Fruit fly (Drosophila melanogaster) whole organism, embryonic: Measurements from ENCODE around the gene DENR.

ENCODE experiments used
- CG14860 ChIP-seq: fragments of 200-800 bp; sonication (Bioruptor generic); IDR thresholded peaks from 3 replicates; pipeline ENCODE4 v1.3.6; 2022; ENCODE audit warnings: missing biosample characterization, missing genetic modification characterization; ENCODE audit not compliant: partially characterized antibody
- CG2116 ChIP-seq: fragments of 200-800 bp; sonication (Bioruptor generic); optimal IDR thresholded peaks from 3 replicates; lab custom pipeline; 2018; ENCODE audit warnings: missing biosample characterization, mild to moderate bottlenecking, missing genetic modification characterization
- CG7372 ChIP-seq: fragments of 200-800 bp; sonication (Bioruptor generic); IDR thresholded peaks from 2 replicates; pipeline ENCODE4 v1.3.6; 2022; ENCODE audit warnings: missing biosample characterization, missing genetic modification characterization
- CG7928 ChIP-seq: fragments of 200-800 bp; sonication (Bioruptor generic); optimal IDR thresholded peaks from 2 replicates; lab custom pipeline; 2017; ENCODE audit warnings: missing biosample characterization, mild to moderate bottlenecking, missing genetic modification characterization
- D19B ChIP-seq: fragments of 200-800 bp; sonication (Bioruptor generic); optimal IDR thresholded peaks from 2 replicates; lab custom pipeline; 2017; ENCODE audit warnings: missing biosample characterization, mild to moderate bottlenecking, missing genetic modification characterization
- HLH3B ChIP-seq: fragments of 200-800 bp; sonication (Bioruptor generic); IDR thresholded peaks from 2 replicates; pipeline ENCODE4 v1.3.6; 2022; ENCODE audit warnings: missing biosample characterization, missing genetic modification characterization
- Nf-YC ChIP-seq: fragments of 200-800 bp; optimal IDR thresholded peaks from 3 replicates; lab custom pipeline; 2019; ENCODE audit warnings: missing biosample characterization, mild to moderate bottlenecking, missing genetic modification characterization, moderate library complexity
- Sox102F ChIP-seq: fragments of 200-800 bp; sonication (Bioruptor generic); optimal IDR thresholded peaks from 2 replicates; lab custom pipeline; 2018; ENCODE audit warnings: missing biosample characterization, mild to moderate bottlenecking, missing genetic modification characterization, moderate library complexity
- caup ChIP-seq: fragments of 200-800 bp; sonication (Bioruptor generic); optimal IDR thresholded peaks from 3 replicates; lab custom pipeline; 2017; ENCODE audit warnings: missing biosample characterization, mild to moderate bottlenecking, missing genetic modification characterization, moderate library complexity; ENCODE audit not compliant: severe bottlenecking
- tio ChIP-seq: fragments of 200-800 bp; sonication (Bioruptor generic); optimal IDR thresholded peaks from 2 replicates; lab custom pipeline; 2017; ENCODE audit warnings: missing biosample characterization, missing genetic modification characterization, inconsistent platforms

DNA sequence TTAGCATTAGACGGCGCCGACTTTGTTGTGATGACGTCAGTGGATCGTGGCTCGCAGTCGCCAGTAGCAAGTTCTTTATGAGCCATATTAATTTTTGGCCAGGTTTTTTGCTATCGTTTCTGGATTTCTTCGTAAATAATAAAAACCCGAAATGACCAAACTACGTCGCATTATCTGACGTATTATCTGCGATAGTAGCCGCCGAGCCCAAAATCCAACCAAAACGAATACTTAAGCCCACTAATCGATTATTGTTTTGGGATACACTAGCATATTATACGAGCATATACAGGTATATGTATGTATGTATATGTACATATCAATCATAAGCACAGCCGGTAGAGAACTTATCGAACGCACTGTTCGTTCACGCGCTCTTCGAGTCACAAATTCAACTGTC is 40.4 kb upstream of the DENR start:
- TF ChIP-seq D19B (GFP tag; lab: Kevin White, UChicago) = no peak
- no peak for TF ChIP-seq CG2116 (GFP tag; lab: Kevin White, UChicago)
- no peak for TF ChIP-seq Sox102F
- no peak for TF ChIP-seq CG14860 (GFP tag; lab: Robert Waterston, UW)
- no peak for TF ChIP-seq CG7928 (GFP tag; lab: Kevin White, UChicago)
- no peak for TF ChIP-seq tio (GFP tag; lab: Kevin White, UChicago)
- no peak for TF ChIP-seq CG7372 (GFP tag; lab: Robert Waterston, UW)
- no peak for TF ChIP-seq Nf-YC (tag; lab: Kevin White, UChicago)
- no peak for TF ChIP-seq HLH3B (GFP tag; lab: Robert Waterston, UW)
- no peak for TF ChIP-seq caup
